Worm (Caenorhabditis elegans): ENCODE results near the gene snpc-3.4.

snpc-3.4 gene

ce11 chrIII:4010987-4011386 is 8.8 kb upstream of the snpc-3.4 start:
- TF ChIP-seq nhr-76 (tag; optimal IDR thresholded peaks at IDR 0.05) (no peak), xbp-1 (tag; optimal IDR thresholded peaks at IDR 0.05) (no peak), sptf-1 (tag; optimal IDR thresholded peaks at IDR 0.05) (no peak), lsy-2 (tag; optimal IDR thresholded peaks at IDR 0.05) (no peak), efl-1 (optimal IDR thresholded peaks at IDR 0.05) (no peak), efl-1 (GFP tag; optimal IDR thresholded peaks at IDR 0.05 in 1 of 2) (peak in 1 of 2 experiments; percentile 28), hpl-2 (GFP tag; optimal IDR thresholded peaks at IDR 0.05) (no peak), C04F5.9 (tag; optimal IDR thresholded peaks at IDR 0.05) (no peak), swsn-7 (tag; optimal IDR thresholded peaks at IDR 0.05) (no peak)

ce11 chrIII:4012036-4012435 is 7.8 kb upstream of the snpc-3.4 start, which contains the start of gene C36E8.4:
C36E8.4 (plus strand) TSS chrIII:4012336.
- TF ChIP-seq unc-98 (GFP tag; IDR thresholded peaks at IDR 0.05), result no peak
- no peak for TF ChIP-seq grh-1 (GFP tag; IDR thresholded peaks at IDR 0.05)
- no peak for TF ChIP-seq nhr-85 (tag)
- TF ChIP-seq fkh-8 (tag; optimal IDR thresholded peaks at IDR 0.05), result no peak
- TF ChIP-seq C16A3.4 (tag; optimal IDR thresholded peaks at IDR 0.05), result no peak
- TF ChIP-seq swsn-7 (tag; optimal IDR thresholded peaks at IDR 0.05), result no peak
- TF ChIP-seq vab-15 (tag; optimal IDR thresholded peaks at IDR 0.05), result no peak
- no peak for TF ChIP-seq tbx-2 (tag; optimal IDR thresholded peaks at IDR 0.05)
- TF ChIP-seq jun-1 (tag; optimal IDR thresholded peaks at IDR 0.05), result no peak
- no peak for TF ChIP-seq nhr-237 (tag; optimal IDR thresholded peaks at IDR 0.05)

ce11 chrIII:4013061-4013460 is 6.8 kb upstream of the snpc-3.4 start:
- TF ChIP-seq mdl-1 (tag; optimal IDR thresholded peaks at IDR 0.05) (no peak), zip-4 (GFP tag; optimal IDR thresholded peaks at IDR 0.05) (no peak), elt-2 (tag; optimal IDR thresholded peaks at IDR 0.05) (no peak), lin-13 (GFP tag; optimal IDR thresholded peaks at IDR 0.05) (no peak), sup-37 (GFP tag; optimal IDR thresholded peaks at IDR 0.05) (no peak), blmp-1 (tag; optimal IDR thresholded peaks at IDR 0.05) (no peak), ceh-63 (GFP tag; optimal IDR thresholded peaks at IDR 0.05) (no peak), unc-98 (GFP tag; IDR thresholded peaks at IDR 0.05) (no peak), pax-3 (tag; optimal IDR thresholded peaks at IDR 0.05) (no peak), alr-1 (tag; optimal IDR thresholded peaks at IDR 0.05; ENCODE audit: borderline replicate concordance) (no peak), grh-1 (GFP tag; IDR thresholded peaks at IDR 0.05) (no peak), xbp-1 (tag; optimal IDR thresholded peaks at IDR 0.05) (no peak), lin-14 (GFP tag; optimal IDR thresholded peaks at IDR 0.05) (no peak), nhr-90 (tag; optimal IDR thresholded peaks at IDR 0.05; ENCODE audit: poor library complexity) (no peak), pqm-1 (tag; optimal IDR thresholded peaks at IDR 0.05) (no peak), swsn-7 (tag; optimal IDR thresholded peaks at IDR 0.05) (no peak), vab-15 (tag; optimal IDR thresholded peaks at IDR 0.05) (no peak)

- TF ChIP-seq lin-14 (GFP tag; optimal IDR thresholded peaks at IDR 0.05) (peak; percentile 20), aly-2 (tag; optimal IDR thresholded peaks at IDR 0.05) (peak; percentile 88), nhr-85 (tag) (peak; percentile 63), dpl-1 (GFP tag; optimal IDR thresholded peaks at IDR 0.05) (peak in 1 of 3 experiments; percentile 38), swsn-7 (tag; optimal IDR thresholded peaks at IDR 0.05) (no peak), lin-39 (tag; optimal IDR thresholded peaks at IDR 0.05) (no peak), tlp-1 (tag; optimal IDR thresholded peaks at IDR 0.05) (peak; percentile 89), nhr-90 (tag; optimal IDR thresholded peaks at IDR 0.05; ENCODE audit: poor library complexity) (peak; percentile 17), grh-1 (GFP tag; IDR thresholded peaks at IDR 0.05) (peak; percentile 28; the same call in 1 of the 2 replicates), ztf-4 (tag; optimal IDR thresholded peaks at IDR 0.05) (peak; percentile 52), nhr-84 (tag; optimal IDR thresholded peaks at IDR 0.05) (no peak), unc-62 (GFP tag; optimal IDR thresholded peaks at IDR 0.05) (no peak), lsy-2 (tag; optimal IDR thresholded peaks at IDR 0.05) (peak; percentile 11 to 23), efl-1 (optimal IDR thresholded peaks at IDR 0.05) (no peak), efl-1 (GFP tag; optimal IDR thresholded peaks at IDR 0.05 in 1 of 2) (peak in 1 of 2 experiments; percentile 92), nhr-71 (tag; optimal IDR thresholded peaks at IDR 0.05) (peak; percentile 1), lin-15B (tag; optimal IDR thresholded peaks at IDR 0.05) (no peak)
Measured at ce11 chrIII:4015382-4015986, 4.4 kb upstream of the snpc-3.4 start.
